Worm (Caenorhabditis elegans): ENCODE measurements around the gene Y37E11AL.9.

DNA sequence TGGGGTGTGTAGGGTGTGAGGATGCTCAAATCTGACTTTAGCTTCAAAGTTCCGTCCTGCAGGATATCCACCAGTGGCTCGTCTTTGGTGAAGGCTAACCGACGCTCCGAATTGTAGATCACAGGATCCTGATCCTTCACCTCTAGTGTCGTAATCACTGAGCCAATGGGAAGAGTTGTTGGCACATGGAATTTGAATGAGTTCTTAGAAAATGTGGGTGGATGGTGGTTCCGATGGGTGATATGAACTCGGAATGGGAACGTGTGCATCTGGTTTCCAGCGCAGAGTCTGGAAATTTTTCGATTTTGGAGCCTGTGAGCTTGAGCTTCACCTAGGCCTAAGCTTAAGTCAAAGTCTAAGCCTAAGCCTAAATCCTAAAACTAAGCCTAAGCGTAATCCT is 33.9 kb downstream of the Y37E11AL.9 start:
- no peak for TF ChIP-seq ets-4 (tag; optimal IDR thresholded peaks at IDR 0.05)
- no peak for TF ChIP-seq nfya-1 (tag; optimal IDR thresholded peaks at IDR 0.05)
- TF ChIP-seq pha-2 (tag; optimal IDR thresholded peaks at IDR 0.05): no peak
- no peak for TF ChIP-seq ama-1 (optimal IDR thresholded peaks at IDR 0.05)
- no peak for TF ChIP-seq npax-4 (tag; optimal IDR thresholded peaks at IDR 0.05)
- TF ChIP-seq pqm-1 (tag; optimal IDR thresholded peaks at IDR 0.05): no peak
- no peak for TF ChIP-seq ztf-16 (tag; optimal IDR thresholded peaks at IDR 0.05)
- TF ChIP-seq C08G9.2 (tag; optimal IDR thresholded peaks at IDR 0.05): no peak
- TF ChIP-seq dmd-4 (tag; optimal IDR thresholded peaks at IDR 0.05; ENCODE audit: borderline replicate concordance): no peak
- TF ChIP-seq Y22D7AL.16 (tag; optimal IDR thresholded peaks at IDR 0.05): no peak

Measured in whole organism, late embryonic.